Worm (Caenorhabditis elegans) whole organism, mixed stage, embryonic: ENCODE measurements around the gene gtf-2H2C.

Source experiments
- M03D4.4 ChIP-seq: sonication (generic microtip); optimal IDR thresholded peaks from 2 replicates; lab custom pipeline; 2017; ENCODE audit warnings: mild to moderate bottlenecking, missing genetic modification characterization, missing compliant biosample characterization
- bed-3 ChIP-seq: fragments of 200-800 bp; sonication (Bioruptor generic); optimal IDR thresholded peaks from 3 replicates; lab custom pipeline; 2018; ENCODE audit warnings: mild to moderate bottlenecking, missing genetic modification characterization, moderate library complexity, missing compliant biosample characterization
- blmp-1 ChIP-seq: fragments of 150-350 bp; optimal IDR thresholded peaks from 2 replicates; lab custom pipeline; 2014; ENCODE audit warnings: missing biosample characterization, missing genetic modification characterization
- ceh-39 ChIP-seq: fragments of 150-350 bp; optimal IDR thresholded peaks from 2 replicates; lab custom pipeline; 2014; ENCODE audit warnings: missing biosample characterization, missing genetic modification characterization
- ceh-43 ChIP-seq: fragments of 200-800 bp; sonication (Bioruptor generic); optimal IDR thresholded peaks from 2 replicates; lab custom pipeline; 2018; ENCODE audit warnings: mild to moderate bottlenecking, missing genetic modification characterization, moderate library complexity, missing compliant biosample characterization
- ceh-83 ChIP-seq: fragments of 200-800 bp; sonication (Bioruptor generic); optimal IDR thresholded peaks from 2 replicates; lab custom pipeline; 2018; ENCODE audit warnings: mild to moderate bottlenecking, missing genetic modification characterization, missing compliant biosample characterization
- ces-1 ChIP-seq: fragments of 150-350 bp; optimal IDR thresholded peaks from 2 replicates; lab custom pipeline; 2014; ENCODE audit warnings: missing biosample characterization, missing genetic modification reagents, missing genetic modification characterization
- cnd-1 ChIP-seq: fragments of 200-800 bp; sonication (Bioruptor generic); optimal IDR thresholded peaks from 2 replicates; lab custom pipeline; 2018; ENCODE audit warnings: mild to moderate bottlenecking, missing genetic modification characterization, missing compliant biosample characterization
- drap-1 ChIP-seq: fragments of 200-800 bp; sonication (Bioruptor generic); optimal IDR thresholded peaks from 3 replicates; lab custom pipeline; 2018; ENCODE audit warnings: mild to moderate bottlenecking, missing genetic modification characterization, missing compliant biosample characterization
- elt-1 ChIP-seq: sonication (generic microtip); optimal IDR thresholded peaks from 2 replicates; lab custom pipeline; 2017; ENCODE audit warnings: missing genetic modification characterization, mild to moderate bottlenecking, missing compliant biosample characterization, antibody characterized with exemption, moderate library complexity, borderline replicate concordance; ENCODE audit not compliant: insufficient read depth
- elt-3 ChIP-seq: fragments of 150-350 bp; optimal IDR thresholded peaks from 2 replicates; lab custom pipeline; 2014; ENCODE audit warnings: missing biosample characterization, missing genetic modification characterization
- flh-1 ChIP-seq: fragments of 200-800 bp; sonication (Bioruptor generic); optimal IDR thresholded peaks from 2 replicates; lab custom pipeline; 2018; ENCODE audit warnings: mild to moderate bottlenecking, missing genetic modification characterization, moderate library complexity, missing compliant biosample characterization
- ham-2 ChIP-seq: fragments of 200-800 bp; sonication (Bioruptor generic); optimal IDR thresholded peaks from 2 replicates; lab custom pipeline; 2018; ENCODE audit warnings: mild to moderate bottlenecking, missing genetic modification characterization, missing compliant biosample characterization
- hlh-1 ChIP-seq: fragments of 150-350 bp; optimal IDR thresholded peaks from 2 replicates; lab custom pipeline; 2014; ENCODE audit warnings: missing biosample characterization, missing genetic modification reagents, missing genetic modification characterization
- lin-13 ChIP-seq: fragments of 150-350 bp; optimal IDR thresholded peaks from 2 replicates; lab custom pipeline; 2014; ENCODE audit warnings: missing biosample characterization, missing genetic modification characterization
- lin-32 ChIP-seq: fragments of 200-800 bp; sonication (Bioruptor generic); optimal IDR thresholded peaks from 2 replicates; lab custom pipeline; 2018; ENCODE audit warnings: mild to moderate bottlenecking, missing genetic modification characterization, missing compliant biosample characterization
- lsy-2 ChIP-seq: fragments of 150-350 bp; optimal IDR thresholded peaks from 2 replicates; lab custom pipeline; 2014; ENCODE audit warnings: missing biosample characterization, missing genetic modification characterization
- mab-5 ChIP-seq: fragments of 150-350 bp; optimal IDR thresholded peaks from 2 replicates; lab custom pipeline; 2014; ENCODE audit warnings: missing biosample characterization, missing genetic modification characterization
- mep-1 ChIP-seq: fragments of 150-350 bp; optimal IDR thresholded peaks from 2 replicates; lab custom pipeline; 2017; ENCODE audit warnings: missing biosample characterization, missing genetic modification reagents, missing genetic modification characterization, inconsistent platforms
- mls-2 ChIP-seq: sonication (generic microtip); optimal IDR thresholded peaks from 2 replicates; lab custom pipeline; 2016; ENCODE audit warnings: mild to moderate bottlenecking, missing genetic modification characterization, moderate library complexity, missing compliant biosample characterization
- nhr-12 ChIP-seq: fragments of 150-350 bp; optimal IDR thresholded peaks from 2 replicates; lab custom pipeline; 2014; ENCODE audit warnings: missing biosample characterization, missing genetic modification characterization
- nhr-2 ChIP-seq: fragments of 150-350 bp; optimal IDR thresholded peaks from 2 replicates; lab custom pipeline; 2014; ENCODE audit warnings: missing biosample characterization, missing genetic modification characterization
- nhr-237 ChIP-seq: fragments of 150-350 bp; optimal IDR thresholded peaks from 2 replicates; lab custom pipeline; 2014; ENCODE audit warnings: missing biosample characterization, missing genetic modification characterization
- nhr-28 ChIP-seq: fragments of 150-350 bp; optimal IDR thresholded peaks from 2 replicates; lab custom pipeline; 2014; ENCODE audit warnings: missing biosample characterization, missing genetic modification characterization
- pha-4 ChIP-seq: fragments of 150-350 bp; optimal IDR thresholded peaks from 2 replicates; lab custom pipeline; 2018; ENCODE audit warnings: missing biosample characterization, missing genetic modification reagents, missing genetic modification characterization
- sem-2 ChIP-seq: fragments of 200-800 bp; sonication (Bioruptor generic); optimal IDR thresholded peaks from 2 replicates; lab custom pipeline; 2018; ENCODE audit warnings: mild to moderate bottlenecking, missing genetic modification characterization, missing compliant biosample characterization
- sptf-1 ChIP-seq: sonication (generic microtip); optimal IDR thresholded peaks from 2 replicates; lab custom pipeline; 2017; ENCODE audit warnings: mild to moderate bottlenecking, missing genetic modification characterization, moderate library complexity, missing compliant biosample characterization
- tbx-8 ChIP-seq: fragments of 200-800 bp; sonication (Bioruptor generic); optimal IDR thresholded peaks from 2 replicates; lab custom pipeline; 2018; ENCODE audit warnings: mild to moderate bottlenecking, missing genetic modification characterization, moderate library complexity, missing compliant biosample characterization
- unc-120 ChIP-seq: sonication (generic microtip); optimal IDR thresholded peaks from 2 replicates; lab custom pipeline; 2017; ENCODE audit warnings: missing genetic modification characterization, missing compliant biosample characterization; ENCODE audit not compliant: poor library complexity, severe bottlenecking
- unc-39 ChIP-seq: fragments of 150-350 bp; optimal IDR thresholded peaks from 2 replicates; lab custom pipeline; 2014; ENCODE audit warnings: missing biosample characterization, missing genetic modification characterization
- unc-62 ChIP-seq: fragments of 150-350 bp; optimal IDR thresholded peaks from 2 replicates; lab custom pipeline; 2014; ENCODE audit warnings: missing biosample characterization, missing genetic modification reagents, missing genetic modification characterization
- zip-8 ChIP-seq: fragments of 150-350 bp; optimal IDR thresholded peaks from 2 replicates; lab custom pipeline; 2014; ENCODE audit warnings: missing biosample characterization, missing genetic modification characterization
- ztf-11 ChIP-seq: fragments of 150-350 bp; optimal IDR thresholded peaks from 2 replicates; lab custom pipeline; 2014; ENCODE audit warnings: missing biosample characterization, missing genetic modification characterization

The gtf-2H2C gene

DNA sequence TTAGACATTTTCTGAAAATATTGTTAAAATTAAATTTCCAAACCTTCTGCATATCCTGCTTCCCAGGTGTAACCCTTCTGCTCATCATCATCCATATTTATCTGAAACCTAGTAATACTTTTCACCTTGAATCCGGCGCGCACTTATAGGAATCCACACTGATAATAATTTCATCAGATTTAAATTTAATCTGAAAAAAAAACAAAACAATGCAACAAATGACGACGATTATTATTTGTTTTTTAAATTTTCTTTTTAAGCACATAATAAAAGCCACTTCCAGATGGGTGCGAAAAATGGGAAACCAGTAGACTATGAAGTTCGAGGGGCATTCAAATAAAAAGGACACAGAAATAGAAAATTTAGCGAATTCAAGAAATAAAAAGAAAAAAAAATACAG lies at the start of gene gtf-2H2C:
Gene gtf-2H2C (minus strand): TSS at position 101 of the 400 bp plus-strand sequence.
- TF ChIP-seq pha-4 (tag; lab: Kevin White, UChicago) (no peak), ceh-43 (no peak), ceh-39 (tag; lab: Kevin White, UChicago) (no peak), flh-1 (GFP tag; lab: Kevin White, UChicago) (no peak), nhr-237 (tag; lab: Kevin White, UChicago) (no peak)

DNA sequence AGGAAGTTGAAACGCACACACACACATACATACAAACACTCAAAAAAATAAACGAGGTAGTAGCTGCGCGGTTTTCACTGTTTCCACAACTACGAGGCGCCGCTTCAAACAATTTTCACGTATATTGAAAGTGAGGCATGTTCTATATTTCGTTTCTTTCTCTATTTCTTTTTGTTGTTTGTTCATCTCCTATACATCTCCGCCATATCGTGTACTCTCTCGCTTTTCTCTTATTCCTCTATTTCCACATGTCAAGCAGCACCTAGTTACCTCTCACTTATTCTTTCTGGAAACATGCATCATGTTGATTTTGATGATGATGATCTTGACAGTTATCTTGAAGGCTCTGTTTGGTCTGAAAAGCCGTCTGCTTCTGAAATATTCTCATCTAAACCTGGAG lies 46.2 kb upstream of the gtf-2H2C start, which contains the start of gene ZK1128.7:
Gene ZK1128.7 (plus strand): TSS at position 229 of the 400 bp plus-strand sequence.
- TF ChIP-seq elt-1 (tag; lab: Kevin White, UChicago) (peak; percentile 29), nhr-12 (tag; lab: Kevin White, UChicago) (no peak)

DNA sequence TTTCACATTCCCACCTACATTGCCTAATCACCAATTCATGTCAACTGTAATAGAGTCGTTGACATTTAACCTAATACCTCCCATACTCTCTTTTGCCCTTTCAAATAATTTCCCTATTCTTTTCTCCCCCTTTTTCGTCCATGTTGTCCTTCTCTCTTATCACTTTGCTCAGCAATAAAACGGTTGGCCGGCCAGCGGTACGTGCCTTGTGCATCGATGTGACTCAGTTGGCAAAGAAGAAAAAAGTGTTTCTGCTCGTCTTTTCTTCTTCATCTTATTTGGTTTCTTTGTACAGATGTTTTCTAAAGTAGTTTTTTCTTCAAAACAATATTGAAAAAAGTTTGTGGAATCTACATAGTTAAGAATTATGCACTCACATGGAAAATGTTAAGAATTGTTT lies 43.9 kb upstream of the gtf-2H2C start:
- no peak for TF ChIP-seq sem-2
- TF ChIP-seq cnd-1 (tag; lab: Kevin White, UChicago), result no peak
- no peak for TF ChIP-seq sptf-1 (tag; lab: Kevin White, UChicago)
- TF ChIP-seq zip-8 (tag; lab: Kevin White, UChicago), result no peak
- TF ChIP-seq tbx-8 (GFP tag; lab: Kevin White, UChicago), result no peak

DNA sequence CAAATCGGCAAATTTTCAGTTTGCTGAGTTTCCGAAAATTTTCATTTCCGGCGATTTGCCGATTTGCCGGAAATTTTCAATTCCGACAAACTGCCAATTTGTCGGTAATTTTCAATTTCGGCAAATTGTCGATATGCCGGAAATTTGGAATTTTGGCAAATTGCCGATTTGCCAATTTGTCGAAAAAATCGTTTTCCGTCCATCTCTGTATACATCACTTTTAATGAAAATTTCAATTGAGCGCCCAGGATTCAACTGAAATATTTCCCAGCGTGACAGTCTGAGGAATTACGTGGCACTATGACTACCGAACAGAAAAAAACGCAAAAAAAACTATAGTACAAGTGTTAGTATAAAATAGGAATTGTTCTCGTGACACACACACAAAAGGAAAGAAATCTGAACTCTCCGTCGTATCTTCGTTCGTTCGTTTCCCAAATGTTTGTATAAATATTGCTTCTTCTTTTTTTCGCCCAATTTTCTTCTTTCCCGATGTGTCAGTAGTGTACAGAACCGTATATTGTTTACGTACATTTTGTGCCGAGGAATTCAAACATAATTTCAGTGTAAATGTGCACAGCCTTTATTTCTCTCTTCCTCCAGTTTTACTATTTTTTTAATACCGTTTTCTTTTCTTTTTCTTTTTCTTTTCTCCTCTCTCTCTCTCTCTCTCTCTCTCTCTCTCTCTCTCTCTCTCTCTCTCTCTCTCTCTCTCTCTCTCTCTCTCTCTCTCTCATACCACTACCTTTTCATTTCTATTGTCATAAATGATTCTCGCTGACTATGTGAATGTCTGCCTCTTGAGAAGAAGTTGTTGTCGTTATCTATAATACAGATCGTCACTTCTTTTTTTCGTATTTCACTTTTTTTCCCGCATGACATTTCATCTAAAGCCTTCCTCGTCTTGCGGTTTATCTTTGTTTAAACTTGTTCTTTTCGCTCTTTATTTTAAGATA lies 42.2 kb upstream of the gtf-2H2C start:
- TF ChIP-seq ceh-39 (tag; lab: Kevin White, UChicago), result no peak
- no peak for TF ChIP-seq unc-62 (GFP tag; lab: Kevin White, UChicago)
- TF ChIP-seq mab-5 (tag; lab: Kevin White, UChicago), result no peak
- TF ChIP-seq nhr-237 (tag; lab: Kevin White, UChicago), result no peak
- no peak for TF ChIP-seq elt-1 (tag; lab: Kevin White, UChicago)
- TF ChIP-seq ceh-83 (GFP tag; lab: Kevin White, UChicago), result no peak
- TF ChIP-seq mep-1 (tag; lab: Kevin White, UChicago), result no peak

DNA sequence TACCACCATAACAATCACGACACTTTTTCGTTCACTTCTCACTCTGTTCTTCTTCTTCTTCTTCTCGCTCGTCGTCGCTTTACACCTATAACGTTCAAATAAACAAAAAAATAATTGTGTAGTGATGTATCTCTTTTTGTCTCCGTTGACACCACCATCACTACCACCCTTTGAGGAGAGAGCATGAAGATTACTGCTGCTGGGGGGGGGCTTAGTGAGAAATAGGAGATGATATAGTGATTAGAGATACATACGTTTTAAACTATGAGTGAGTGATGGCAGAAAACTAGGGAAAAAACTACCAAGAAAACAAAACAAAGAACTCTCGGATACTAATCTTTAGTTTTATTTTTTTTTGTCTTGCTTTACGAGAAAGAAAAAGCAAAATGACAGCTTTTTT lies 35.8 kb upstream of the gtf-2H2C start:
- TF ChIP-seq elt-3 (tag; lab: Kevin White, UChicago) (no peak), unc-120 (tag; lab: Kevin White, UChicago) (no peak), nhr-28 (tag; lab: Kevin White, UChicago) (no peak), tbx-8 (GFP tag; lab: Kevin White, UChicago) (no peak)
- TF ChIP-seq, all 35 proteins: peak for 0

DNA sequence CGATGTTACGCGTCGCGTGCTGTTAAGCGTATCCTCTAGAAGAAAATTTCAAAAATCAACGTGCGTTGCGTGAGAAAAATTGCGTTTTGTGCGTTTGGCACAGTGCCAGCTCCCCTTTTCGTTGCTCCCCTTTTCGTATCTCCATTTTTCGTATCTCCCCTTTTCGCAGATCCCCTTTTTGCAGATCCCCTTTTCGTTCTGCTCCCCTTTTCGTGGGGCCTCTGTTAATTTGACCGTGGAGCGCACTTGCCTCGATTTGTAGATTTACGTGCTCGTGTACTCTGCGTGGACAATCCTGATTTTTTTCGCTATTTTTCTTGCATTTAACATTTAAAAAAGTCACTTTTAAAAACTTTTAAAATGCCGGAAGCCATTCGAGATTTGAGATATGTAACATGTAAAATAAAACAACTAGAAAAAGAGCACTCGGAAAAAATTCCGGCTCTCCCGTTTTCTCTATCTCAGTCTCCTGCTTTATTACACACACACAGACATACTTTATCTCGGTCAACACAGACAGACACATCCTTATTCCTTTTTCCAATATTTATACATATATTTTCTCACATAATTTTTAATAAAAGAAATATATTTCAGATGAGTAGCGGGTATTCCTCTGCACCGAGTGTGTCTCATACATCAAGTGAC lies 33.1 kb upstream of the gtf-2H2C start, which contains the start of gene ttll-4:
Gene ttll-4 (plus strand): TSS at position 598 of the 648 bp plus-strand sequence.
- TF ChIP-seq M03D4.4 (peak; percentile 48), flh-1 (GFP tag; lab: Kevin White, UChicago) (no peak), ces-1 (GFP tag; lab: Kevin White, UChicago) (peak; percentile 79), sptf-1 (tag; lab: Kevin White, UChicago) (peak; percentile 68), drap-1 (peak; percentile 21), nhr-12 (tag; lab: Kevin White, UChicago) (no peak), bed-3 (no peak), lsy-2 (tag; lab: Kevin White, UChicago) (peak; percentile 14), nhr-237 (tag; lab: Kevin White, UChicago) (no peak), nhr-2 (tag; lab: Kevin White, UChicago) (no peak), cnd-1 (tag; lab: Kevin White, UChicago) (peak; percentile 10), sem-2 (no peak), unc-120 (tag; lab: Kevin White, UChicago) (peak; percentile 22), ceh-39 (tag; lab: Kevin White, UChicago) (no peak), ztf-11 (tag; lab: Kevin White, UChicago) (no peak), elt-3 (tag; lab: Kevin White, UChicago) (no peak), unc-62 (GFP tag; lab: Kevin White, UChicago) (no peak), elt-1 (tag; lab: Kevin White, UChicago) (no peak), pha-4 (tag; lab: Kevin White, UChicago) (no peak), lin-13 (tag; lab: Kevin White, UChicago) (peak; percentile 65), hlh-1 (tag; lab: Kevin White, UChicago) (no peak), ham-2 (GFP tag; lab: Kevin White, UChicago) (no peak), mab-5 (tag; lab: Kevin White, UChicago) (no peak), mls-2 (peak; percentile 38), tbx-8 (GFP tag; lab: Kevin White, UChicago) (no peak), ceh-43 (no peak), blmp-1 (tag; lab: Kevin White, UChicago) (no peak), ceh-83 (GFP tag; lab: Kevin White, UChicago) (no peak), lin-32 (GFP tag; lab: Kevin White, UChicago) (peak; percentile 24), nhr-28 (tag; lab: Kevin White, UChicago) (no peak), unc-39 (tag; lab: Kevin White, UChicago) (no peak)
